Fruit fly (Drosophila melanogaster): ENCODE results near the gene esc.
A peak's percentile ranks its signal among the peaks of the same experiment; 100 is the strongest.

esc gene

DNA sequence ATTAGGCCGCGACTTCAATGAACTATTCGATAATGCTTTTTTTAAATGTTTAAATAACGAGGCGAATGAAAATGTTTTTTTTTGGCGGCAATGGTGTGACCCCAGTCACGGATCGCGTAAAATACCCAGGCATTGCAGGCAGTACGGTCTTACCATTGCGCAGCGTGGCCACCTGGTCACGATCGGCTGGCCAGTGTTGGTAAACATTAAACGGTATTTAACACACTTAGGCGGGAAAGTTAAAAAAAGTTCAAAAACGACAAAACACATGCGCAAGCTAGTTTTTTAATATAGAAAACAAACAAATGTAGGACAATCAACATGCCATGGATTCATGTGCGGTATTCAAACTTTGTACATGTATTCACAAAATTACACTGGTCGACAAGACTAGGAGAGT, at the start of gene esc:
Gene esc, minus strand, starts transcription at position 129 of the 400 bp plus-strand sequence.
- TF ChIP-seq CG12605 (GFP tag; IDR thresholded peaks at IDR 0.05) (no peak), Pif1B (GFP tag; optimal IDR thresholded peaks at IDR 0.05) (no peak), CG34367 (tag; optimal IDR thresholded peaks at IDR 0.05) (no peak), gl (tag; optimal IDR thresholded peaks at IDR 0.05) (no peak), CG8159 (tag; optimal IDR thresholded peaks at IDR 0.05) (no peak)

DNA sequence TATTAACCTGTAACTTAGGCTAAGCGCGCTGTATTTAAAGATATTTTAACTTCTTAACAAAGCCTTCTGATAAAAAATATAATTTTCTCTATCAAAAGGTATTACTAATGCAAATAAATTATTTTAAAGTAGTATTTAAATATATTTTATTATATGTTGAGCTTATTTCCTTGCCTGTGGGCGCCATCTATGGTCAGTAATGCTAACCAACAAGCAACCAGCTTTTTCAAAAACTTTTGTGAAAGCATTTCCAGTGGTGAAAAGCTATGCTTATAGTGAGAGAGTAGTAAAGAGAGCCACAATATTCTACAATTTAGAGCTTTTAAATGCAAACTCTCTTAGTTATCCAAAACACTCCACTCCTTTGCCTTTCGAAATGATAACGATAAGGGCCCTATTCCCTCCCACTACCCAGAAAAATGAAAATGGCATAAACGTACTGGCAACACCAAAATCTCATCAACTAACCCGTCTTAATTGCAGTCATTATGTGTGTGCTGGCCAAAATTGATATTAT, 49.7 kb upstream of the esc start:
- TF ChIP-seq Pif1A (GFP tag; optimal IDR thresholded peaks at IDR 0.05) (no peak), CG17806 (tag; optimal IDR thresholded peaks at IDR 0.05) (no peak), CG8301 (tag; optimal IDR thresholded peaks at IDR 0.05) (no peak), rn (GFP tag; IDR thresholded peaks at IDR 0.05) (no peak), CG12605 (GFP tag; IDR thresholded peaks at IDR 0.05) (no peak), CG4496 (GFP tag; IDR thresholded peaks at IDR 0.05) (no peak), EcR (GFP tag; optimal IDR thresholded peaks at IDR 0.05) (no peak), CG10348 (GFP tag; IDR thresholded peaks at IDR 0.05) (no peak), Ets98B (GFP tag; IDR thresholded peaks at IDR 0.05) (no peak), CG34367 (tag; optimal IDR thresholded peaks at IDR 0.05) (no peak), CG15710 (tag; optimal IDR thresholded peaks at IDR 0.05) (no peak), CG9948 (tag; optimal IDR thresholded peaks at IDR 0.05) (no peak), CG32121 (GFP tag; IDR thresholded peaks at IDR 0.05) (no peak), Pif1B (GFP tag; optimal IDR thresholded peaks at IDR 0.05) (no peak), gl (tag; optimal IDR thresholded peaks at IDR 0.05) (no peak), CG8159 (tag; optimal IDR thresholded peaks at IDR 0.05) (no peak), D1 (tag; optimal IDR thresholded peaks at IDR 0.05) (no peak)

dm6 chr2L:11874890-11875289, 45.7 kb upstream of the esc start:
- no peak for TF ChIP-seq EcR (GFP tag; optimal IDR thresholded peaks at IDR 0.05)
- no peak for TF ChIP-seq gl (tag; optimal IDR thresholded peaks at IDR 0.05)
- peak; percentile 27; the same call in 1 of the 2 replicates for TF ChIP-seq Ets98B (GFP tag; IDR thresholded peaks at IDR 0.05)
- TF ChIP-seq CG34367 (tag; optimal IDR thresholded peaks at IDR 0.05): no peak
- no peak for TF ChIP-seq CG8301 (tag; optimal IDR thresholded peaks at IDR 0.05)
- TF ChIP-seq CG17806 (tag; optimal IDR thresholded peaks at IDR 0.05): no peak
- TF ChIP-seq CG32121 (GFP tag; IDR thresholded peaks at IDR 0.05): no peak
- peak; percentile 64; the same call in 2 of the 3 replicates for TF ChIP-seq CG4496 (GFP tag; IDR thresholded peaks at IDR 0.05)
- no peak for TF ChIP-seq Pif1A (GFP tag; optimal IDR thresholded peaks at IDR 0.05)
- TF ChIP-seq CG14655 (GFP tag; optimal IDR thresholded peaks at IDR 0.05): peak; percentile 2
- TF ChIP-seq CG10348 (GFP tag; IDR thresholded peaks at IDR 0.05): no peak
- no peak for TF ChIP-seq Snoo (tag; optimal IDR thresholded peaks at IDR 0.05)
- peak; percentile 94 for TF ChIP-seq CG12605 (GFP tag; IDR thresholded peaks at IDR 0.05)
- TF ChIP-seq fd96Ca (GFP tag; IDR thresholded peaks at IDR 0.05): 0 out of 3 replicates have a peak, but pooled peaks have one; percentile 21
- TF ChIP-seq rn (GFP tag; IDR thresholded peaks at IDR 0.05): no peak
- TF ChIP-seq CG15710 (tag; optimal IDR thresholded peaks at IDR 0.05): no peak
- no peak for TF ChIP-seq CG8159 (tag; optimal IDR thresholded peaks at IDR 0.05)

- TF ChIP-seq CG15710 (tag; optimal IDR thresholded peaks at IDR 0.05) (no peak), CG9948 (tag; optimal IDR thresholded peaks at IDR 0.05) (no peak), Ets98B (GFP tag; IDR thresholded peaks at IDR 0.05) (peak; percentile 30; the same call in 1 of the 2 replicates), CG4496 (GFP tag; IDR thresholded peaks at IDR 0.05) (peak; percentile 57; the same call in 1 of the 3 replicates), fd96Ca (GFP tag; IDR thresholded peaks at IDR 0.05) (0 out of 3 replicates have a peak, but pooled peaks have one; percentile 30), CG32121 (GFP tag; IDR thresholded peaks at IDR 0.05) (peak; percentile 39; the same call in 1 of the 2 replicates)
Observed at dm6 chr2L:11874232-11874765, 45.1 kb upstream of the esc start.

- peak; percentile 29 for TF ChIP-seq CG17806 (tag; optimal IDR thresholded peaks at IDR 0.05)
- no peak for TF ChIP-seq CG4496 (GFP tag; IDR thresholded peaks at IDR 0.05)
- TF ChIP-seq EcR (GFP tag; optimal IDR thresholded peaks at IDR 0.05): peak; percentile 68
- no peak for TF ChIP-seq CG32121 (GFP tag; IDR thresholded peaks at IDR 0.05)
- no peak for TF ChIP-seq CG34367 (tag; optimal IDR thresholded peaks at IDR 0.05)
- TF ChIP-seq Snoo (tag; optimal IDR thresholded peaks at IDR 0.05): no peak
- TF ChIP-seq CG8159 (tag; optimal IDR thresholded peaks at IDR 0.05): peak; percentile 66
- peak; percentile 44 for TF ChIP-seq CG15710 (tag; optimal IDR thresholded peaks at IDR 0.05)
- TF ChIP-seq fd96Ca (GFP tag; IDR thresholded peaks at IDR 0.05): no peak
- no peak for TF ChIP-seq D1 (tag; optimal IDR thresholded peaks at IDR 0.05)
- TF ChIP-seq CG9948 (tag; optimal IDR thresholded peaks at IDR 0.05): peak; percentile 2
- peak; percentile 24 for TF ChIP-seq CG14655 (GFP tag; optimal IDR thresholded peaks at IDR 0.05)
- no peak for TF ChIP-seq CG12605 (GFP tag; IDR thresholded peaks at IDR 0.05)
- no peak for TF ChIP-seq gl (tag; optimal IDR thresholded peaks at IDR 0.05)
- TF ChIP-seq CG10348 (GFP tag; IDR thresholded peaks at IDR 0.05): no peak
- no peak for TF ChIP-seq rn (GFP tag; IDR thresholded peaks at IDR 0.05)
- peak; percentile 26 for TF ChIP-seq Pif1B (GFP tag; optimal IDR thresholded peaks at IDR 0.05)
Observed at dm6 chr2L:11870867-11871452, 41.8 kb upstream of the esc start.

- TF ChIP-seq Pif1B (GFP tag; optimal IDR thresholded peaks at IDR 0.05): no peak
- TF ChIP-seq EcR (GFP tag; optimal IDR thresholded peaks at IDR 0.05): no peak
- TF ChIP-seq CG12605 (GFP tag; IDR thresholded peaks at IDR 0.05): no peak
- no peak for TF ChIP-seq CG17806 (tag; optimal IDR thresholded peaks at IDR 0.05)
- TF ChIP-seq CG32121 (GFP tag; IDR thresholded peaks at IDR 0.05): no peak
- TF ChIP-seq Snoo (tag; optimal IDR thresholded peaks at IDR 0.05): no peak
- no peak for TF ChIP-seq gl (tag; optimal IDR thresholded peaks at IDR 0.05)
- TF ChIP-seq CG4496 (GFP tag; IDR thresholded peaks at IDR 0.05): no peak
- TF ChIP-seq Pif1A (GFP tag; optimal IDR thresholded peaks at IDR 0.05): no peak
- TF ChIP-seq CG14655 (GFP tag; optimal IDR thresholded peaks at IDR 0.05): no peak
- TF ChIP-seq fd96Ca (GFP tag; IDR thresholded peaks at IDR 0.05): no peak
- no peak for TF ChIP-seq Ets98B (GFP tag; IDR thresholded peaks at IDR 0.05)
- no peak for TF ChIP-seq CG13204 (GFP tag; optimal IDR thresholded peaks at IDR 0.05)
- no peak for TF ChIP-seq D1 (tag; optimal IDR thresholded peaks at IDR 0.05)
- no peak for TF ChIP-seq CG34367 (tag; optimal IDR thresholded peaks at IDR 0.05)
- no peak for TF ChIP-seq rn (GFP tag; IDR thresholded peaks at IDR 0.05)
- no peak for TF ChIP-seq CG10348 (GFP tag; IDR thresholded peaks at IDR 0.05)
- no peak for TF ChIP-seq CG8301 (tag; optimal IDR thresholded peaks at IDR 0.05)
- no peak for TF ChIP-seq CG8159 (tag; optimal IDR thresholded peaks at IDR 0.05)
- TF ChIP-seq CG9948 (tag; optimal IDR thresholded peaks at IDR 0.05): no peak
Observed at dm6 chr2L:11853130-11853529, 23.9 kb upstream of the esc start, which contains the start of gene CG42751. TSS of gene CG42751 (plus strand) at chr2L:11853430.
